Fruit fly (Drosophila melanogaster) whole organism, adult: Measurements from ENCODE around the gene wek.

Experiments
- CG11617 ChIP-seq: fragments of 200-800 bp; sonication (Bioruptor generic); optimal IDR thresholded peaks from 2 replicates; lab custom pipeline; 2017; ENCODE audit warnings: mild to moderate bottlenecking, missing biosample characterization, missing genetic modification reagents, missing genetic modification characterization
- CG12768 ChIP-seq: fragments of 200-800 bp; sonication (Bioruptor generic); optimal IDR thresholded peaks from 2 replicates; lab custom pipeline; 2017; ENCODE audit warnings: missing biosample characterization, missing genetic modification characterization, mild to moderate bottlenecking, moderate library complexity, missing genetic modification reagents
- CG14711 ChIP-seq: fragments of 200-800 bp; sonication (Bioruptor generic); optimal IDR thresholded peaks from 2 replicates; lab custom pipeline; 2018; ENCODE audit warnings: missing biosample characterization, mild to moderate bottlenecking, missing genetic modification characterization, moderate library complexity
- CG1620 ChIP-seq: fragments of 200-800 bp; sonication (Bioruptor generic); optimal IDR thresholded peaks from 2 replicates; lab custom pipeline; 2016; ENCODE audit warnings: missing biosample characterization, missing genetic modification characterization
- CG33017 ChIP-seq: fragments of 200-800 bp; sonication (Bioruptor generic); optimal IDR thresholded peaks from 2 replicates; lab custom pipeline; 2018; ENCODE audit warnings: missing biosample characterization, mild to moderate bottlenecking, missing genetic modification characterization, moderate library complexity
- CG5204 ChIP-seq: fragments of 200-800 bp; sonication (Bioruptor generic); optimal IDR thresholded peaks from 2 replicates; lab custom pipeline; 2016; ENCODE audit warnings: missing biosample characterization, missing genetic modification characterization
- CG7045 ChIP-seq: fragments of 200-800 bp; sonication (Bioruptor generic); optimal IDR thresholded peaks from 2 replicates; lab custom pipeline; 2017; ENCODE audit warnings: missing biosample characterization, mild to moderate bottlenecking, missing genetic modification characterization
- CG7101 ChIP-seq: fragments of 200-800 bp; sonication (Bioruptor generic); optimal IDR thresholded peaks from 2 replicates; lab custom pipeline; 2018; ENCODE audit warnings: missing biosample characterization, mild to moderate bottlenecking, missing genetic modification characterization, moderate library complexity
- Clk ChIP-seq: fragments of 200-800 bp; sonication (Bioruptor generic); optimal IDR thresholded peaks from 2 replicates; lab custom pipeline; 2017; ENCODE audit warnings: missing biosample characterization, missing genetic modification characterization
- Crg-1 ChIP-seq: fragments of 200-800 bp; sonication (Bioruptor generic); optimal IDR thresholded peaks from 2 replicates; lab custom pipeline; 2016; ENCODE audit warnings: missing biosample characterization, missing genetic modification characterization
- Hr96 ChIP-seq: fragments of 200-800 bp; sonication (Bioruptor generic); optimal IDR thresholded peaks from 2 replicates; lab custom pipeline; 2016; ENCODE audit warnings: missing biosample characterization, missing genetic modification characterization
- Mnt ChIP-seq: fragments of 200-800 bp; sonication (Bioruptor generic); optimal IDR thresholded peaks from 2 replicates; lab custom pipeline; 2016; ENCODE audit warnings: missing biosample characterization, mild to moderate bottlenecking, missing genetic modification characterization
- bab1 ChIP-seq: fragments of 200-800 bp; sonication (Bioruptor generic); optimal IDR thresholded peaks from 3 replicates; lab custom pipeline; 2019; ENCODE audit warnings: missing biosample characterization, mild to moderate bottlenecking, missing genetic modification characterization, moderate library complexity
- cic ChIP-seq: fragments of 200-800 bp; sonication (Bioruptor generic); optimal IDR thresholded peaks from 2 replicates; lab custom pipeline; 2017; ENCODE audit warnings: missing biosample characterization, mild to moderate bottlenecking, missing genetic modification characterization, moderate library complexity
- cnc ChIP-seq, 2 experiments: fragments of >200 bp; optimal IDR thresholded peaks; 2 replicates each; lab custom pipeline; 2017
- kay ChIP-seq: fragments of 200-800 bp; sonication (Bioruptor generic); peaks from one replicate; lab custom pipeline; 2016; ENCODE audit warnings: missing biosample characterization, missing genetic modification characterization, borderline replicate concordance
- ovo ChIP-seq: fragments of 200-800 bp; sonication (Bioruptor generic); optimal IDR thresholded peaks from 2 replicates; lab custom pipeline; 2016; ENCODE audit warnings: missing biosample characterization, missing genetic modification characterization
- pad ChIP-seq: fragments of 200-800 bp; sonication (Bioruptor generic); optimal IDR thresholded peaks from 3 replicates; lab custom pipeline; 2017; ENCODE audit warnings: missing biosample characterization, missing genetic modification characterization, mild to moderate bottlenecking, moderate library complexity, missing genetic modification reagents
- tj ChIP-seq: fragments of 200-800 bp; sonication (Bioruptor generic); optimal IDR thresholded peaks from 3 replicates; lab custom pipeline; 2017; ENCODE audit warnings: missing biosample characterization, mild to moderate bottlenecking, missing genetic modification characterization, moderate library complexity
- toe ChIP-seq: fragments of 200-800 bp; sonication (Bioruptor generic); optimal IDR thresholded peaks from 2 replicates; lab custom pipeline; 2016; ENCODE audit warnings: missing biosample characterization, missing genetic modification characterization

The wek gene

dm6 chr2L:15773013-15773412, 4.9 kb upstream of the wek start, which contains the start of gene CG31826:
Gene CG31826, minus strand, starts transcription at chr2L:15773113.
- TF ChIP-seq Clk (GFP tag; lab: Kevin White, UChicago) = no peak
- TF ChIP-seq bab1 = no peak
- TF ChIP-seq cic (GFP tag; lab: Kevin White, UChicago) = no peak
- TF ChIP-seq cnc (optimal IDR thresholded peaks at IDR 0.05; lab: Kevin White, UChicago) = no peak
- no peak for TF ChIP-seq CG7101 (tag; lab: Kevin White, UChicago)
- no peak for TF ChIP-seq kay
- no peak for TF ChIP-seq Crg-1 (GFP tag; lab: Kevin White, UChicago)
- TF ChIP-seq tj (GFP tag; lab: Kevin White, UChicago) = no peak
- no peak for TF ChIP-seq Hr96 (GFP tag; lab: Kevin White, UChicago)
- no peak for TF ChIP-seq ovo
- no peak for TF ChIP-seq toe (GFP tag; lab: Kevin White, UChicago)
- TF ChIP-seq CG5204 (GFP tag; lab: Kevin White, UChicago) = no peak
- no peak for TF ChIP-seq CG11617 (GFP tag; lab: Kevin White, UChicago)
- TF ChIP-seq CG12768 (GFP tag; lab: Kevin White, UChicago) = no peak
- no peak for TF ChIP-seq Mnt (GFP tag; lab: Kevin White, UChicago)
- TF ChIP-seq CG33017 (tag; lab: Kevin White, UChicago) = no peak
- TF ChIP-seq pad = no peak
- no peak for TF ChIP-seq CG14711

dm6 chr2L:15770978-15771377, 2.8 kb upstream of the wek start, which contains the start of gene Ku80:
Gene Ku80, minus strand, starts transcription at chr2L:15771159.
- no peak for TF ChIP-seq Hr96 (GFP tag; lab: Kevin White, UChicago)
- TF ChIP-seq CG5204 (GFP tag; lab: Kevin White, UChicago) = no peak
- no peak for TF ChIP-seq ovo
- TF ChIP-seq kay = peak; percentile 22
- no peak for TF ChIP-seq toe (GFP tag; lab: Kevin White, UChicago)
- TF ChIP-seq pad = no peak
- TF ChIP-seq CG14711 = no peak

dm6 chr2L:15764029-15764428, 4.1 kb downstream of the wek start, which contains the start of gene CG3793:
Gene CG3793, plus strand, starts transcription at chr2L:15764220.
- no peak for TF ChIP-seq CG14711
- TF ChIP-seq tj (GFP tag; lab: Kevin White, UChicago) = no peak
- no peak for TF ChIP-seq pad
- TF ChIP-seq CG7101 (tag; lab: Kevin White, UChicago) = no peak
- no peak for TF ChIP-seq toe (GFP tag; lab: Kevin White, UChicago)
- no peak for TF ChIP-seq CG33017 (tag; lab: Kevin White, UChicago)
- no peak for TF ChIP-seq Clk (GFP tag; lab: Kevin White, UChicago)

dm6 chr2L:15763401-15763800, 4.7 kb downstream of the wek start:
- TF ChIP-seq CG14711 = no peak
- TF ChIP-seq CG1620 (GFP tag; lab: Kevin White, UChicago) = no peak
- TF ChIP-seq cnc (optimal IDR thresholded peaks at IDR 0.05; lab: Kevin White, UChicago) = no peak
- TF ChIP-seq Crg-1 (GFP tag; lab: Kevin White, UChicago) = no peak
- TF ChIP-seq Mnt (GFP tag; lab: Kevin White, UChicago) = no peak
- no peak for TF ChIP-seq kay
- TF ChIP-seq Clk (GFP tag; lab: Kevin White, UChicago) = no peak
- TF ChIP-seq CG5204 (GFP tag; lab: Kevin White, UChicago) = no peak
- TF ChIP-seq CG7101 (tag; lab: Kevin White, UChicago) = no peak
- no peak for TF ChIP-seq pad
- no peak for TF ChIP-seq ovo
- TF ChIP-seq toe (GFP tag; lab: Kevin White, UChicago) = no peak
- TF ChIP-seq CG11617 (GFP tag; lab: Kevin White, UChicago) = no peak
- no peak for TF ChIP-seq Hr96 (GFP tag; lab: Kevin White, UChicago)

- TF ChIP-seq CG7101 (tag; lab: Kevin White, UChicago) (peak; percentile 22), Clk (GFP tag; lab: Kevin White, UChicago) (no peak), bab1 (peak; percentile 28), CG14711 (no peak), ovo (no peak), Mnt (GFP tag; lab: Kevin White, UChicago) (peak; percentile 46), kay (no peak), tj (GFP tag; lab: Kevin White, UChicago) (peak; percentile 68), Crg-1 (GFP tag; lab: Kevin White, UChicago) (no peak), cnc (optimal IDR thresholded peaks at IDR 0.05; lab: Kevin White, UChicago) (no peak), pad (no peak), CG33017 (tag; lab: Kevin White, UChicago) (peak; percentile 26), toe (GFP tag; lab: Kevin White, UChicago) (no peak), cic (GFP tag; lab: Kevin White, UChicago) (peak; percentile 53)
These were observed 5.7 kb downstream of the wek start, which contains the start of gene Gli for dm6 chr2L:15762466-15762865. Gene Gli, minus strand, starts transcription at chr2L:15762758.

dm6 chr2L:15761409-15762407, 6.4 kb downstream of the wek start:
- TF ChIP-seq Crg-1 (GFP tag; lab: Kevin White, UChicago) = no peak
- peak; percentile 68 for TF ChIP-seq CG14711
- TF ChIP-seq pad = peak; percentile 42
- peak; percentile 18 for TF ChIP-seq bab1
- TF ChIP-seq CG7101 (tag; lab: Kevin White, UChicago) = peak; percentile 72
- peak; percentile 9 for TF ChIP-seq CG12768 (GFP tag; lab: Kevin White, UChicago)
- peak; percentile 8 for TF ChIP-seq CG1620 (GFP tag; lab: Kevin White, UChicago)
- TF ChIP-seq cnc (optimal IDR thresholded peaks at IDR 0.05; lab: Kevin White, UChicago) = no peak
- TF ChIP-seq CG5204 (GFP tag; lab: Kevin White, UChicago) = peak; percentile 45
- TF ChIP-seq CG33017 (tag; lab: Kevin White, UChicago) = peak; percentile 65
- TF ChIP-seq CG11617 (GFP tag; lab: Kevin White, UChicago) = peak; percentile 53
- no peak for TF ChIP-seq ovo
- peak; percentile 37 for TF ChIP-seq Hr96 (GFP tag; lab: Kevin White, UChicago)
- TF ChIP-seq Mnt (GFP tag; lab: Kevin White, UChicago) = peak; percentile 3
- TF ChIP-seq cic (GFP tag; lab: Kevin White, UChicago) = no peak
- TF ChIP-seq toe (GFP tag; lab: Kevin White, UChicago) = peak; percentile 33
- peak; percentile 31 for TF ChIP-seq Clk (GFP tag; lab: Kevin White, UChicago)
- peak; percentile 73 for TF ChIP-seq CG7045 (GFP tag; lab: Kevin White, UChicago)
- TF ChIP-seq kay = peak; percentile 98
- peak; percentile 57 for TF ChIP-seq tj (GFP tag; lab: Kevin White, UChicago)
